Fruit fly (Drosophila melanogaster) whole organism, embryonic: ENCODE data around the gene CG43064.

Experiments used
- CG1024 ChIP-seq: fragments of 200-800 bp; sonication (Bioruptor generic); IDR thresholded peaks from 2 replicates; pipeline ENCODE4 v1.3.6; 2022; ENCODE audit warnings: missing biosample characterization, missing genetic modification characterization
- CG10267 ChIP-seq: fragments of 200-800 bp; sonication (Bioruptor generic); optimal IDR thresholded peaks from 2 replicates; lab custom pipeline; 2018; ENCODE audit warnings: missing biosample characterization, mild to moderate bottlenecking, missing genetic modification characterization, moderate library complexity
- CG10543 ChIP-seq: fragments of 200-800 bp; sonication (Bioruptor generic); optimal IDR thresholded peaks from 3 replicates; lab custom pipeline; 2017; ENCODE audit warnings: missing biosample characterization, mild to moderate bottlenecking, missing genetic modification characterization, moderate library complexity
- CG14860 ChIP-seq: fragments of 200-800 bp; sonication (Bioruptor generic); IDR thresholded peaks from 3 replicates; pipeline ENCODE4 v1.3.6; 2022; ENCODE audit warnings: missing biosample characterization, missing genetic modification characterization; ENCODE audit not compliant: partially characterized antibody
- CG15514 ChIP-seq: fragments of 200-800 bp; sonication (Bioruptor generic); optimal IDR thresholded peaks from 3 replicates; lab custom pipeline; 2017; ENCODE audit warnings: missing biosample characterization, missing genetic modification characterization, mild to moderate bottlenecking, moderate library complexity, missing genetic modification reagents
- CG1603 ChIP-seq: fragments of 200-800 bp; sonication (Bioruptor generic); optimal IDR thresholded peaks from 2 replicates; lab custom pipeline; 2019; ENCODE audit warnings: missing biosample characterization, mild to moderate bottlenecking, missing genetic modification characterization, moderate library complexity
- CG17568 ChIP-seq: fragments of 200-800 bp; sonication (Bioruptor generic); optimal IDR thresholded peaks from 2 replicates; lab custom pipeline; 2018; ENCODE audit warnings: missing biosample characterization, mild to moderate bottlenecking, missing genetic modification characterization, moderate library complexity
- CG18011 ChIP-seq: fragments of 200-800 bp; sonication (Bioruptor generic); optimal IDR thresholded peaks from 2 replicates; lab custom pipeline; 2017; ENCODE audit warnings: missing biosample characterization, missing genetic modification characterization, mild to moderate bottlenecking, moderate library complexity, missing genotype
- CG2116 ChIP-seq: fragments of 200-800 bp; sonication (Bioruptor generic); optimal IDR thresholded peaks from 3 replicates; lab custom pipeline; 2018; ENCODE audit warnings: missing biosample characterization, mild to moderate bottlenecking, missing genetic modification characterization
- CG2712 ChIP-seq: fragments of 200-800 bp; optimal IDR thresholded peaks from 3 replicates; lab custom pipeline; 2019; ENCODE audit warnings: missing biosample characterization, mild to moderate bottlenecking, missing genetic modification characterization, moderate library complexity
- CG31365 ChIP-seq: fragments of 200-800 bp; sonication (Bioruptor generic); optimal IDR thresholded peaks from 2 replicates; lab custom pipeline; 2018; ENCODE audit warnings: missing biosample characterization, mild to moderate bottlenecking, missing genetic modification characterization
- CG32532 ChIP-seq: fragments of 200-800 bp; sonication (Bioruptor generic); IDR thresholded peaks from 2 replicates; pipeline ENCODE4 v1.3.6; 2022; ENCODE audit warnings: missing biosample characterization, missing genetic modification characterization
- CG32767 ChIP-seq: fragments of 200-800 bp; sonication (Bioruptor generic); IDR thresholded peaks from 2 replicates; pipeline ENCODE4 v1.3.6; 2022; ENCODE audit warnings: missing biosample characterization, missing genetic modification characterization
- CG42726 ChIP-seq: fragments of 200-800 bp; sonication (Bioruptor generic); IDR thresholded peaks from 2 replicates; pipeline ENCODE4 v1.3.6; 2022; ENCODE audit warnings: missing biosample characterization, missing genetic modification characterization; ENCODE audit not compliant: partially characterized antibody
- CG7556 ChIP-seq: fragments of 200-800 bp; sonication (Bioruptor generic); optimal IDR thresholded peaks from 2 replicates; lab custom pipeline; 2017; ENCODE audit warnings: missing biosample characterization, mild to moderate bottlenecking, missing genetic modification characterization
- CG8388 ChIP-seq: fragments of 200-800 bp; sonication (Bioruptor generic); optimal IDR thresholded peaks from 2 replicates; lab custom pipeline; 2019; ENCODE audit warnings: missing biosample characterization, mild to moderate bottlenecking, missing genetic modification characterization, moderate library complexity
- CG9215 ChIP-seq: fragments of 200-800 bp; sonication (Bioruptor generic); IDR thresholded peaks from 2 replicates; pipeline ENCODE4 v1.3.6; 2022; ENCODE audit warnings: missing biosample characterization, missing genetic modification characterization
- CG9727 ChIP-seq: fragments of 200-800 bp; sonication (Bioruptor generic); optimal IDR thresholded peaks from 3 replicates; lab custom pipeline; 2017; ENCODE audit warnings: missing biosample characterization, mild to moderate bottlenecking, missing genetic modification characterization
- CG9797 ChIP-seq: fragments of 200-800 bp; sonication (Bioruptor generic); optimal IDR thresholded peaks from 3 replicates; lab custom pipeline; 2018; ENCODE audit warnings: missing biosample characterization, mild to moderate bottlenecking, missing genetic modification characterization
- CTCF ChIP-seq: fragments of 200-800 bp; sonication (Bioruptor generic); optimal IDR thresholded peaks from 2 replicates; lab custom pipeline; 2017; ENCODE audit warnings: missing biosample characterization, mild to moderate bottlenecking, missing genetic modification characterization, moderate library complexity
- Camta ChIP-seq: fragments of 200-800 bp; sonication (Bioruptor generic); optimal IDR thresholded peaks from 2 replicates; lab custom pipeline; 2016; ENCODE audit warnings: missing biosample characterization, missing genetic modification characterization
- CkIIα-i1 ChIP-seq: fragments of 200-800 bp; sonication (Bioruptor generic); IDR thresholded peaks from 2 replicates; pipeline ENCODE4 v1.3.6; 2022; ENCODE audit warnings: missing biosample characterization, missing genetic modification characterization
- D19A ChIP-seq: fragments of 200-800 bp; optimal IDR thresholded peaks from 3 replicates; lab custom pipeline; 2019; ENCODE audit warnings: missing biosample characterization, mild to moderate bottlenecking, missing genetic modification characterization, moderate library complexity
- Fer1 ChIP-seq: fragments of 200-800 bp; sonication (Bioruptor generic); optimal IDR thresholded peaks from 2 replicates; lab custom pipeline; 2017; ENCODE audit warnings: missing biosample characterization, mild to moderate bottlenecking, missing genetic modification characterization
- Gsc ChIP-seq: fragments of 200-800 bp; sonication (Bioruptor generic); IDR thresholded peaks from 2 replicates; pipeline ENCODE4 v1.3.6; 2022; ENCODE audit warnings: missing biosample characterization, missing genetic modification characterization
- H2.0 ChIP-seq: fragments of 200-800 bp; sonication (Bioruptor generic); IDR thresholded peaks from 2 replicates; pipeline ENCODE4 v1.3.6; 2022; ENCODE audit warnings: missing biosample characterization, missing genetic modification characterization
- MBD-R2 ChIP-seq: fragments of 200-800 bp; sonication (Bioruptor generic); IDR thresholded peaks from 2 replicates; pipeline ENCODE4 v1.3.6; 2022; ENCODE audit warnings: missing biosample characterization, missing genetic modification characterization
- Max ChIP-seq: fragments of 200-800 bp; sonication (Bioruptor generic); optimal IDR thresholded peaks from 2 replicates; lab custom pipeline; 2016; ENCODE audit warnings: missing biosample characterization, mild to moderate bottlenecking, missing genetic modification characterization
- NfI ChIP-seq: fragments of 200-800 bp; sonication (Bioruptor generic); optimal IDR thresholded peaks from 3 replicates; lab custom pipeline; 2018; ENCODE audit warnings: missing biosample characterization, mild to moderate bottlenecking, missing genetic modification characterization, moderate library complexity
- Sry-δ ChIP-seq: fragments of 200-800 bp; sonication (Bioruptor generic); optimal IDR thresholded peaks from 2 replicates; lab custom pipeline; 2016; ENCODE audit warnings: missing biosample characterization, missing genetic modification characterization
- dm ChIP-seq: fragments of 200-800 bp; sonication (Bioruptor generic); optimal IDR thresholded peaks from 3 replicates; lab custom pipeline; 2016; ENCODE audit warnings: missing biosample characterization, missing genetic modification characterization
- dpn ChIP-seq, 2 experiments: fragments of 200-800 bp; sonication (Bioruptor generic); optimal IDR thresholded peaks; 3 replicates each; lab custom pipeline; 2016; ENCODE audit warnings: missing biosample characterization in 2 of 2, missing genetic modification characterization in 2 of 2
- dysf ChIP-seq: fragments of 200-800 bp; sonication (Bioruptor generic); IDR thresholded peaks from 3 replicates; pipeline ENCODE4 v1.3.6; 2022; ENCODE audit warnings: missing biosample characterization, missing genetic modification characterization
- lbe ChIP-seq: fragments of 200-800 bp; sonication (Bioruptor generic); optimal IDR thresholded peaks from 2 replicates; lab custom pipeline; 2016; ENCODE audit warnings: missing biosample characterization, mild to moderate bottlenecking, missing genetic modification characterization
- lilli ChIP-seq: fragments of 200-800 bp; sonication (Bioruptor generic); optimal IDR thresholded peaks from 3 replicates; lab custom pipeline; 2016; ENCODE audit warnings: missing biosample characterization, missing genetic modification characterization
- mld ChIP-seq: fragments of 200-800 bp; sonication (Bioruptor generic); IDR thresholded peaks from 3 replicates; pipeline ENCODE4 v1.3.6; 2022; ENCODE audit warnings: missing biosample characterization, missing genetic modification characterization; ENCODE audit not compliant: partially characterized antibody
- nerfin-1 ChIP-seq: fragments of 200-800 bp; sonication (Bioruptor generic); optimal IDR thresholded peaks from 3 replicates; lab custom pipeline; 2019; ENCODE audit warnings: missing biosample characterization, mild to moderate bottlenecking, missing genetic modification characterization, moderate library complexity
- onecut ChIP-seq: fragments of 200-800 bp; sonication (Bioruptor generic); IDR thresholded peaks from 2 replicates; pipeline ENCODE4 v1.3.6; 2022; ENCODE audit warnings: missing biosample characterization, missing genetic modification characterization
- pum ChIP-seq: fragments of 200-800 bp; sonication (Bioruptor generic); optimal IDR thresholded peaks from 2 replicates; lab custom pipeline; 2016; ENCODE audit warnings: missing biosample characterization, missing genetic modification characterization
- run ChIP-seq: fragments of 200-800 bp; sonication (Bioruptor generic); optimal IDR thresholded peaks from 3 replicates; lab custom pipeline; 2018; ENCODE audit warnings: missing biosample characterization, mild to moderate bottlenecking, missing genetic modification characterization
- sc ChIP-seq, 3 experiments: fragments of >200 bp in 2 of 3; fragments of 200-800 bp in 1 of 3; sonication (Bioruptor generic) in 1 of 3; optimal IDR thresholded peaks; 2 replicates in 2 of 3; 3 replicates in 1 of 3; lab custom pipeline; 2017; ENCODE audit warnings: mild to moderate bottlenecking in 1 of 3, missing biosample characterization in 1 of 3, missing genetic modification characterization in 1 of 3, missing genetic modification reagents in 1 of 3
- scrt ChIP-seq: fragments of 200-800 bp; sonication (Bioruptor generic); optimal IDR thresholded peaks from 2 replicates; lab custom pipeline; 2018; ENCODE audit warnings: missing biosample characterization, mild to moderate bottlenecking, missing genetic modification characterization, moderate library complexity
- slp2 ChIP-seq: fragments of 200-800 bp; sonication (Bioruptor generic); optimal IDR thresholded peaks from 2 replicates; lab custom pipeline; 2016; ENCODE audit warnings: missing biosample characterization, missing genetic modification characterization
- sna ChIP-seq: fragments of 200-800 bp; sonication (Bioruptor generic); IDR thresholded peaks from 2 replicates; pipeline ENCODE4 v1.3.6; 2022; ENCODE audit warnings: missing biosample characterization, missing genetic modification characterization; ENCODE audit not compliant: partially characterized antibody
- tgo ChIP-seq: fragments of 200-800 bp; sonication (Bioruptor generic); IDR thresholded peaks from 3 replicates; pipeline ENCODE4 v1.3.6; 2022; ENCODE audit warnings: missing biosample characterization, missing genetic modification characterization
- twi ChIP-seq: fragments of 200-800 bp; optimal IDR thresholded peaks from 2 replicates; lab custom pipeline; 2019; ENCODE audit warnings: missing biosample characterization, mild to moderate bottlenecking, missing genetic modification characterization, moderate library complexity
- wek ChIP-seq: fragments of 200-800 bp; sonication (Bioruptor generic); optimal IDR thresholded peaks from 3 replicates; lab custom pipeline; 2018; ENCODE audit warnings: missing biosample characterization, mild to moderate bottlenecking, missing genetic modification characterization, moderate library complexity

CG43064 gene

dm6 chr3L:11852924-11853323 is 16.4 kb upstream of the CG43064 start:
- TF ChIP-seq CTCF (GFP tag; lab: Kevin White, UChicago) (peak; percentile 76), CkIIα-i1 (GFP tag; lab: Robert Waterston, UW) (no peak), Gsc (GFP tag; lab: Robert Waterston, UW) (no peak), slp2 (GFP tag; lab: Kevin White, UChicago) (no peak), run (tag; lab: Kevin White, UChicago) (no peak)

- no peak for TF ChIP-seq NfI (GFP tag; lab: Kevin White, UChicago)
- TF ChIP-seq CG10543: no peak
- no peak for TF ChIP-seq Sry-δ
- TF ChIP-seq CG32767 (GFP tag; lab: Robert Waterston, UW): no peak
- no peak for TF ChIP-seq H2.0 (GFP tag; lab: Robert Waterston, UW)
- 0 out of 3 replicates have a peak, but pooled peaks have one; percentile 12 for TF ChIP-seq dysf (GFP tag; lab: Robert Waterston, UW)
Measured at dm6 chr3L:11847703-11848102, 11.2 kb upstream of the CG43064 start, which contains the start of gene CG12521. TSS of gene CG12521 (minus strand) at chr3L:11847803.

dm6 chr3L:11833296-11833717 is 3.2 kb downstream of the CG43064 start, which contains the start of gene CycA:
TSS of gene CycA (minus strand) at chr3L:11833578.
- peak; percentile 99 for TF ChIP-seq CG9215 (GFP tag; lab: Robert Waterston, UW)
- peak; percentile 6 for TF ChIP-seq Camta (GFP tag; lab: Kevin White, UChicago)
- peak; percentile 13 for TF ChIP-seq twi (tag; lab: Kevin White, UChicago)
- no peak for TF ChIP-seq CG32532 (GFP tag; lab: Robert Waterston, UW)
- no peak for TF ChIP-seq CG8388 (GFP tag; lab: Kevin White, UChicago)
- no peak for TF ChIP-seq pum (GFP tag; lab: Kevin White, UChicago)
- no peak for TF ChIP-seq onecut (GFP tag; lab: Robert Waterston, UW)
- peak; percentile 37 for TF ChIP-seq Fer1 (GFP tag; lab: Kevin White, UChicago)
- peak; percentile 66 for TF ChIP-seq CG15514 (GFP tag; lab: Kevin White, UChicago)
- TF ChIP-seq Max: peak; percentile 22
- no peak for TF ChIP-seq CG31365 (tag; lab: Kevin White, UChicago)
- peak; percentile 26 for TF ChIP-seq D19A (tag; lab: Kevin White, UChicago)
- TF ChIP-seq CG42726 (GFP tag; lab: Robert Waterston, UW): peak; percentile 91
- no peak for TF ChIP-seq nerfin-1 (tag; lab: Kevin White, UChicago)
- peak; percentile 3 for TF ChIP-seq CTCF (GFP tag; lab: Kevin White, UChicago)
- no peak for TF ChIP-seq CG18011 (GFP tag; lab: Kevin White, UChicago)
- TF ChIP-seq sna (GFP tag; lab: Robert Waterston, UW): peak; percentile 77
- TF ChIP-seq CG9727: peak; percentile 4
- TF ChIP-seq CG1024: no peak
- TF ChIP-seq CG14860 (GFP tag; lab: Robert Waterston, UW): peak; percentile 68
- TF ChIP-seq CG10267 (tag; lab: Kevin White, UChicago): peak; percentile 62
- TF ChIP-seq mld (GFP tag; lab: Robert Waterston, UW): peak; percentile 65
- peak; percentile 41 for TF ChIP-seq CG2712 (tag; lab: Kevin White, UChicago)
- peak; percentile 42 for TF ChIP-seq MBD-R2
- TF ChIP-seq CG17568 (GFP tag; lab: Kevin White, UChicago): peak; percentile 33
- peak; percentile 45 for TF ChIP-seq dm (GFP tag; lab: Kevin White, UChicago)
- peak; percentile 87 for TF ChIP-seq CG2116
- peak; percentile 0 for TF ChIP-seq lilli (GFP tag; lab: Kevin White, UChicago)
- no peak for TF ChIP-seq scrt
- TF ChIP-seq CG1603 (tag; lab: Kevin White, UChicago): peak; percentile 59
- TF ChIP-seq lbe: peak; percentile 8
- TF ChIP-seq dpn (GFP tag; optimal IDR thresholded peaks at IDR 0.05; lab: Kevin White, UChicago): peak in 1 of 2 experiments; percentile 0
- TF ChIP-seq wek (GFP tag; lab: Kevin White, UChicago): peak; percentile 32
- no peak for TF ChIP-seq CG7556 (GFP tag; lab: Kevin White, UChicago)
- no peak for TF ChIP-seq sc (optimal IDR thresholded peaks at IDR 0.05; lab: Kevin White, UChicago)
- no peak for TF ChIP-seq sc (GFP tag; optimal IDR thresholded peaks at IDR 0.05; lab: Kevin White, UChicago)
- peak; percentile 94 for TF ChIP-seq CG9797 (GFP tag; lab: Kevin White, UChicago)
- no peak for TF ChIP-seq tgo (GFP tag; lab: Robert Waterston, UW)
- no peak for TF ChIP-seq CkIIα-i1 (GFP tag; lab: Robert Waterston, UW)
